Fruit fly (Drosophila melanogaster) whole organism, embryonic: ENCODE measurements around the gene CG44001.
A peak's percentile ranks its signal among the peaks of the same experiment; 100 is the strongest.

Experiments used
- CG10431 ChIP-seq: fragments of 200-800 bp; sonication (Bioruptor generic); optimal IDR thresholded peaks from 3 replicates; lab custom pipeline; 2018; ENCODE audit warnings: missing biosample characterization, mild to moderate bottlenecking, missing genetic modification characterization
- CG10462 ChIP-seq: fragments of 200-800 bp; sonication (Bioruptor generic); optimal IDR thresholded peaks from 2 replicates; lab custom pipeline; 2016; ENCODE audit warnings: missing biosample characterization, missing genetic modification characterization
- CG12744 ChIP-seq: fragments of 200-800 bp; sonication (Bioruptor generic); optimal IDR thresholded peaks from 2 replicates; lab custom pipeline; 2016; ENCODE audit warnings: missing biosample characterization, missing genetic modification characterization
- CG13624 ChIP-seq: fragments of 200-800 bp; sonication (Bioruptor generic); optimal IDR thresholded peaks from 2 replicates; lab custom pipeline; 2016; ENCODE audit warnings: missing biosample characterization, missing genetic modification characterization
- CG14014 ChIP-seq: fragments of 200-800 bp; sonication (Bioruptor generic); IDR thresholded peaks from 2 replicates; pipeline ENCODE4 v1.3.6; 2022; ENCODE audit warnings: missing biosample characterization, missing genetic modification characterization
- CG14860 ChIP-seq: fragments of 200-800 bp; sonication (Bioruptor generic); IDR thresholded peaks from 3 replicates; pipeline ENCODE4 v1.3.6; 2022; ENCODE audit warnings: missing biosample characterization, missing genetic modification characterization; ENCODE audit not compliant: partially characterized antibody
- CG2889 ChIP-seq: fragments of 200-800 bp; sonication (Bioruptor generic); IDR thresholded peaks from 3 replicates; pipeline ENCODE4 v1.3.6; 2022; ENCODE audit warnings: missing biosample characterization, missing genetic modification characterization
- CG4854 ChIP-seq: fragments of 200-800 bp; sonication (Bioruptor generic); optimal IDR thresholded peaks from 2 replicates; lab custom pipeline; 2016; ENCODE audit warnings: missing biosample characterization, missing genetic modification characterization, inconsistent platforms
- CG7372 ChIP-seq: fragments of 200-800 bp; sonication (Bioruptor generic); IDR thresholded peaks from 2 replicates; pipeline ENCODE4 v1.3.6; 2022; ENCODE audit warnings: missing biosample characterization, missing genetic modification characterization
- CG8281 ChIP-seq: fragments of 200-800 bp; sonication (Bioruptor generic); optimal IDR thresholded peaks from 2 replicates; lab custom pipeline; 2018; ENCODE audit warnings: missing biosample characterization, mild to moderate bottlenecking, missing genetic modification characterization, moderate library complexity
- Dbx ChIP-seq: fragments of 200-800 bp; sonication (Bioruptor generic); IDR thresholded peaks from 3 replicates; pipeline ENCODE4 v1.3.6; 2022; ENCODE audit warnings: missing biosample characterization, missing genetic modification characterization
- Drgx ChIP-seq: fragments of 200-800 bp; sonication (Bioruptor generic); IDR thresholded peaks from 2 replicates; pipeline ENCODE4 v1.3.6; 2022; ENCODE audit warnings: missing biosample characterization, missing genetic modification characterization
- GATAe ChIP-seq: fragments of 200-800 bp; sonication (Bioruptor generic); conservative IDR thresholded peaks from 2 replicates; pipeline ENCODE4 v1.3.6; 2022; ENCODE audit warnings: missing biosample characterization, missing genetic modification characterization
- Hr78 ChIP-seq, 2 experiments: fragments of 200-800 bp in 1 of 2; fragments of >200 bp in 1 of 2; sonication (Bioruptor generic) in 1 of 2; optimal IDR thresholded peaks; 2 replicates each; lab custom pipeline; 2017 to 2019; ENCODE audit warnings: missing biosample characterization in 2 of 2, missing genetic modification characterization in 2 of 2, mild to moderate bottlenecking in 1 of 2, moderate library complexity in 1 of 2
- Kr ChIP-seq: fragments of 200-800 bp; sonication (Bioruptor generic); optimal IDR thresholded peaks from 2 replicates; lab custom pipeline; 2017; ENCODE audit warnings: missing biosample characterization, mild to moderate bottlenecking, missing genetic modification characterization
- MESR4 ChIP-seq: fragments of 200-800 bp; sonication (Bioruptor generic); optimal IDR thresholded peaks from 2 replicates; lab custom pipeline; 2018; ENCODE audit warnings: missing biosample characterization, mild to moderate bottlenecking, missing genetic modification characterization, moderate library complexity
- Mad ChIP-seq: fragments of 200-800 bp; sonication (Bioruptor generic); optimal IDR thresholded peaks from 2 replicates; lab custom pipeline; 2016; ENCODE audit warnings: missing biosample characterization, missing genetic modification characterization
- Mes4 ChIP-seq: fragments of 200-800 bp; sonication (Bioruptor generic); optimal IDR thresholded peaks from 2 replicates; lab custom pipeline; 2016; ENCODE audit warnings: missing biosample characterization, missing genetic modification characterization
- NFAT ChIP-seq: fragments of 200-800 bp; sonication (Bioruptor generic); IDR thresholded peaks from 2 replicates; pipeline ENCODE4 v1.3.6; 2022; ENCODE audit warnings: missing biosample characterization, missing genetic modification characterization
- Nf-YB ChIP-seq: fragments of 200-800 bp; sonication (Bioruptor generic); optimal IDR thresholded peaks from 3 replicates; lab custom pipeline; 2019; ENCODE audit warnings: missing biosample characterization, mild to moderate bottlenecking, missing genetic modification characterization, moderate library complexity
- Rx ChIP-seq: fragments of 200-800 bp; sonication (Bioruptor generic); IDR thresholded peaks from 2 replicates; pipeline ENCODE4 v1.3.6; 2022; ENCODE audit warnings: missing biosample characterization, missing genetic modification characterization
- Sin3A ChIP-seq: fragments of >200 bp; optimal IDR thresholded peaks from 2 replicates; lab custom pipeline; 2018
- Six4 ChIP-seq: fragments of 200-800 bp; sonication (Bioruptor generic); optimal IDR thresholded peaks from 2 replicates; lab custom pipeline; 2016; ENCODE audit warnings: missing biosample characterization, missing genetic modification characterization
- Sox100B ChIP-seq: fragments of 200-800 bp; sonication (Bioruptor generic); optimal IDR thresholded peaks from 3 replicates; lab custom pipeline; 2018; ENCODE audit warnings: missing biosample characterization, mild to moderate bottlenecking, missing genetic modification characterization
- aop ChIP-seq: fragments of 200-800 bp; sonication (Bioruptor generic); IDR thresholded peaks from 2 replicates; pipeline ENCODE4 v1.3.6; 2022; ENCODE audit warnings: missing biosample characterization, missing genetic modification characterization
- br ChIP-seq: fragments of >200 bp; optimal IDR thresholded peaks from 2 replicates; lab custom pipeline; 2017
- caup ChIP-seq: fragments of 200-800 bp; sonication (Bioruptor generic); optimal IDR thresholded peaks from 3 replicates; lab custom pipeline; 2017; ENCODE audit warnings: missing biosample characterization, mild to moderate bottlenecking, missing genetic modification characterization, moderate library complexity; ENCODE audit not compliant: severe bottlenecking
- crp ChIP-seq, 2 experiments: fragments of 200-800 bp; sonication (Bioruptor generic); optimal IDR thresholded peaks; 2 replicates in 1 of 2; 3 replicates in 1 of 2; lab custom pipeline; 2017; ENCODE audit warnings: missing biosample characterization in 2 of 2, missing genetic modification characterization in 2 of 2, mild to moderate bottlenecking in 1 of 2, moderate library complexity in 1 of 2
- dati ChIP-seq: fragments of 200-800 bp; sonication (Bioruptor generic); IDR thresholded peaks from 2 replicates; pipeline ENCODE4 v1.3.6; 2022; ENCODE audit warnings: missing biosample characterization, missing genetic modification characterization
- dm ChIP-seq: fragments of 200-800 bp; sonication (Bioruptor generic); optimal IDR thresholded peaks from 3 replicates; lab custom pipeline; 2016; ENCODE audit warnings: missing biosample characterization, missing genetic modification characterization
- dmrt99B ChIP-seq: fragments of 200-800 bp; sonication (Bioruptor generic); optimal IDR thresholded peaks from 2 replicates; lab custom pipeline; 2018; ENCODE audit warnings: missing biosample characterization, mild to moderate bottlenecking, missing genetic modification characterization, moderate library complexity
- fd64A ChIP-seq: fragments of 200-800 bp; sonication (Bioruptor generic); optimal IDR thresholded peaks from 3 replicates; lab custom pipeline; 2018; ENCODE audit warnings: missing biosample characterization, mild to moderate bottlenecking, missing genetic modification characterization
- grau ChIP-seq: fragments of 200-800 bp; optimal IDR thresholded peaks from 3 replicates; lab custom pipeline; 2019; ENCODE audit warnings: missing biosample characterization, mild to moderate bottlenecking, missing genetic modification characterization, moderate library complexity
- gsb ChIP-seq: fragments of 200-800 bp; sonication (Bioruptor generic); IDR thresholded peaks from 2 replicates; pipeline ENCODE4 v1.3.6; 2022; ENCODE audit warnings: missing biosample characterization, missing genetic modification characterization
- her ChIP-seq: fragments of 200-800 bp; sonication (Bioruptor generic); optimal IDR thresholded peaks from 2 replicates; lab custom pipeline; 2016; ENCODE audit warnings: missing biosample characterization, missing genetic modification characterization
- nerfin-1 ChIP-seq: fragments of 200-800 bp; sonication (Bioruptor generic); optimal IDR thresholded peaks from 3 replicates; lab custom pipeline; 2019; ENCODE audit warnings: missing biosample characterization, mild to moderate bottlenecking, missing genetic modification characterization, moderate library complexity
- org-1 ChIP-seq: fragments of 200-800 bp; sonication (Bioruptor generic); optimal IDR thresholded peaks from 2 replicates; lab custom pipeline; 2017; ENCODE audit warnings: missing biosample characterization, missing genetic modification characterization
- pho ChIP-seq: fragments of 200-800 bp; sonication (Bioruptor generic); optimal IDR thresholded peaks from 2 replicates; lab custom pipeline; 2016; ENCODE audit warnings: missing biosample characterization, missing genetic modification characterization
- pnt ChIP-seq: fragments of 200-800 bp; sonication (Bioruptor generic); optimal IDR thresholded peaks from 3 replicates; lab custom pipeline; 2016; ENCODE audit warnings: missing biosample characterization, missing genetic modification characterization
- pum ChIP-seq: fragments of 200-800 bp; sonication (Bioruptor generic); optimal IDR thresholded peaks from 2 replicates; lab custom pipeline; 2016; ENCODE audit warnings: missing biosample characterization, missing genetic modification characterization
- ranshi ChIP-seq: fragments of 200-800 bp; sonication (Bioruptor generic); IDR thresholded peaks from 2 replicates; pipeline ENCODE4 v1.3.6; 2022; ENCODE audit warnings: missing biosample characterization, missing genetic modification characterization
- ro ChIP-seq: fragments of 200-800 bp; sonication (Bioruptor generic); IDR thresholded peaks from 2 replicates; pipeline ENCODE4 v1.3.6; 2022; ENCODE audit warnings: missing biosample characterization, missing genetic modification characterization
- run ChIP-seq: fragments of 200-800 bp; sonication (Bioruptor generic); optimal IDR thresholded peaks from 3 replicates; lab custom pipeline; 2018; ENCODE audit warnings: missing biosample characterization, mild to moderate bottlenecking, missing genetic modification characterization
- sc ChIP-seq, 3 experiments: fragments of >200 bp in 2 of 3; fragments of 200-800 bp in 1 of 3; sonication (Bioruptor generic) in 1 of 3; optimal IDR thresholded peaks; 2 replicates in 2 of 3; 3 replicates in 1 of 3; lab custom pipeline; 2017; ENCODE audit warnings: mild to moderate bottlenecking in 1 of 3, missing biosample characterization in 1 of 3, missing genetic modification characterization in 1 of 3, missing genetic modification reagents in 1 of 3
- seq ChIP-seq: fragments of 200-800 bp; sonication (Bioruptor generic); IDR thresholded peaks from 2 replicates; pipeline ENCODE4 v1.3.6; 2022; ENCODE audit warnings: missing biosample characterization, missing genetic modification characterization
- shn ChIP-seq: fragments of 200-800 bp; sonication (Bioruptor generic); optimal IDR thresholded peaks from 3 replicates; lab custom pipeline; 2016; ENCODE audit warnings: missing biosample characterization, missing genetic modification characterization
- tap ChIP-seq: fragments of 200-800 bp; optimal IDR thresholded peaks from 3 replicates; lab custom pipeline; 2019; ENCODE audit warnings: missing biosample characterization, mild to moderate bottlenecking, missing genetic modification characterization, moderate library complexity
- tna ChIP-seq: fragments of 200-800 bp; sonication (Bioruptor generic); IDR thresholded peaks from 2 replicates; pipeline ENCODE4 v1.3.6; 2022; ENCODE audit warnings: missing biosample characterization, missing genetic modification characterization; ENCODE audit not compliant: partially characterized antibody
- tup ChIP-seq: fragments of 200-800 bp; sonication (Bioruptor generic); optimal IDR thresholded peaks from 2 replicates; lab custom pipeline; 2016; ENCODE audit warnings: missing biosample characterization, mild to moderate bottlenecking, missing genetic modification characterization, moderate library complexity
- z ChIP-seq: fragments of 200-800 bp; sonication (Bioruptor generic); IDR thresholded peaks from 3 replicates; pipeline ENCODE4 v1.3.6; 2022; ENCODE audit warnings: missing biosample characterization, missing genetic modification characterization
- zf30C ChIP-seq: fragments of 200-800 bp; sonication (Bioruptor generic); optimal IDR thresholded peaks from 3 replicates; lab custom pipeline; 2018; ENCODE audit warnings: missing biosample characterization, mild to moderate bottlenecking, missing genetic modification characterization

The CG44001 gene

DNA sequence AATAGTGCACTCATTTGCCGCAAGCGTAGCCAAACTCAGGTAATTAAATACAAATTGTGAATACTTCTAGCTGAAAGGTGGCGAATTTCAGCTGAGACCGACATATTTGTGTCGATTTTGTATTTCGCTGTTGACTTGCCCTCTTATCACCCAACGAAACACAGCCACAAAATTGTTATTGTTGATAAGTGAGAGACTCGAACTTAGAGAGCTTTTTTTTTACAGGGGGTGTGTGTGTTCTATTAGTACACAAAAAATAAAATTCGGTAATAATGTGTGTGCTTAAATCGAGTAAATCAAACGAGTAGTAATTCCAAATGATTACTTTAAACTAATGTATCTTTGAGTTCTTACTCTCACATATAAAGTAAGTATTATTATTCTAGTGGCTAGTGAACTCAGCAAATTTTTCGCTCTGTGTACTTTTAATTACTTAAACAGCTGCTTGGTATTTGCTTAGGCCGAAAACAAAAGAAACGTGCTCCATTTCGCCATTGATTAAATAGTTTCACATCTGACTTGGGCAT lies 17.9 kb downstream of the CG44001 start (continued):
- TF ChIP-seq Rx (GFP tag; lab: Robert Waterston, UW) (peak; percentile 58), shn (peak; percentile 5), Dbx (GFP tag; lab: Robert Waterston, UW) (peak; percentile 72), tup (GFP tag; lab: Kevin White, UChicago) (peak; percentile 56), pnt (GFP tag; lab: Kevin White, UChicago) (peak; percentile 60), z (GFP tag; lab: Robert Waterston, UW) (peak; percentile 60; the same call in 2 of the 3 replicates), Drgx (no peak), seq (GFP tag; lab: Robert Waterston, UW) (peak; percentile 77), sc (optimal IDR thresholded peaks at IDR 0.05; lab: Kevin White, UChicago) (no peak), sc (GFP tag; optimal IDR thresholded peaks at IDR 0.05; lab: Kevin White, UChicago) (no peak), Sin3A (lab: Kevin White, UChicago) (no peak), NFAT (GFP tag; lab: Robert Waterston, UW) (peak; percentile 31; the same call in 1 of the 2 replicates), CG13624 (GFP tag; lab: Kevin White, UChicago) (peak; percentile 58), pum (GFP tag; lab: Kevin White, UChicago) (peak; percentile 80), nerfin-1 (tag; lab: Kevin White, UChicago) (peak; percentile 0), dmrt99B (tag; lab: Kevin White, UChicago) (peak; percentile 87), pho (GFP tag; lab: Kevin White, UChicago) (peak; percentile 20), CG12744 (GFP tag; lab: Kevin White, UChicago) (peak; percentile 41), CG2889 (peak; percentile 45; the same call in 1 of the 3 replicates), Sox100B (peak; percentile 63), run (tag; lab: Kevin White, UChicago) (peak; percentile 36), Hr78 (GFP tag; optimal IDR thresholded peaks at IDR 0.05; lab: Kevin White, UChicago) (no peak), dm (GFP tag; lab: Kevin White, UChicago) (no peak), tna (GFP tag; lab: Robert Waterston, UW) (no peak), gsb (peak; percentile 49), CG4854 (GFP tag; lab: Kevin White, UChicago) (no peak), aop (GFP tag; lab: Robert Waterston, UW) (no peak), ranshi (peak; percentile 70), CG10462 (no peak), CG14860 (no peak), grau (tag; lab: Kevin White, UChicago) (peak; percentile 61), zf30C (GFP tag; lab: Kevin White, UChicago) (peak; percentile 70), ro (no peak), dati (no peak), CG10431 (GFP tag; lab: Kevin White, UChicago) (no peak), Mad (GFP tag; lab: Kevin White, UChicago) (no peak), tap (tag; lab: Kevin White, UChicago) (peak; percentile 61), Mes4 (GFP tag; lab: Kevin White, UChicago) (no peak), Kr (GFP tag; lab: Kevin White, UChicago) (no peak), CG14014 (peak; percentile 87), CG8281 (peak; percentile 23), caup (peak; percentile 88), fd64A (GFP tag; lab: Kevin White, UChicago) (no peak), CG7372 (GFP tag; lab: Robert Waterston, UW) (no peak; the same call in 1 of the 2 replicates), Nf-YB (GFP tag; lab: Kevin White, UChicago) (peak; percentile 42), crp (GFP tag; optimal IDR thresholded peaks at IDR 0.05; lab: Kevin White, UChicago) (peak in 1 of 2 experiments; percentile 38), br (lab: Kevin White, UChicago) (no peak), MESR4 (GFP tag; lab: Kevin White, UChicago) (no peak), org-1 (GFP tag; lab: Kevin White, UChicago) (peak; percentile 74), GATAe (no peak; the same call in 1 of the 2 replicates), Six4 (GFP tag; lab: Kevin White, UChicago) (peak; percentile 38), her (GFP tag; lab: Kevin White, UChicago) (peak; percentile 50)
